Worm (Caenorhabditis elegans): ENCODE measurements around the gene msp-3.

msp-3 gene

ce11 chrII:4739984-4740462 is 46.1 kb downstream of the msp-3 start, which contains the start of gene eas-1 (continued):
- TF ChIP-seq snpc-4 (tag; optimal IDR thresholded peaks at IDR 0.05) (peak; percentile 72), ama-1 (optimal IDR thresholded peaks at IDR 0.05) (no peak), pha-4 (tag; optimal IDR thresholded peaks at IDR 0.05) (no peak), tbx-2 (tag; optimal IDR thresholded peaks at IDR 0.05) (peak; percentile 3), mdl-1 (tag; optimal IDR thresholded peaks at IDR 0.05) (peak; percentile 53), mml-1 (tag; optimal IDR thresholded peaks at IDR 0.05) (no peak), elt-3 (tag; optimal IDR thresholded peaks at IDR 0.05) (no peak), fos-1 (tag; optimal IDR thresholded peaks at IDR 0.05) (no peak), elt-2 (tag; optimal IDR thresholded peaks at IDR 0.05) (peak; percentile 62)

ce11 chrII:4737348-4737747 is 48.7 kb downstream of the msp-3 start, which contains the start of gene ctsa-1.1:
ctsa-1.1 (plus strand) TSS chrII:4737648.
- TF ChIP-seq sea-2 (GFP tag; optimal IDR thresholded peaks at IDR 0.05): no peak
- no peak for TF ChIP-seq nhr-25 (tag; optimal IDR thresholded peaks at IDR 0.05)
- TF ChIP-seq nhr-23 (tag; optimal IDR thresholded peaks at IDR 0.05): no peak
- TF ChIP-seq nhr-77 (tag; optimal IDR thresholded peaks at IDR 0.05): no peak
- no peak for TF ChIP-seq unc-62 (GFP tag; optimal IDR thresholded peaks at IDR 0.05)
- TF ChIP-seq jun-1 (tag; optimal IDR thresholded peaks at IDR 0.05): no peak
- TF ChIP-seq elt-3 (tag; optimal IDR thresholded peaks at IDR 0.05): no peak
- TF ChIP-seq tbx-2 (tag; optimal IDR thresholded peaks at IDR 0.05): no peak
- no peak for TF ChIP-seq skn-1 (tag; optimal IDR thresholded peaks at IDR 0.05)
- no peak for TF ChIP-seq ztf-11 (tag; optimal IDR thresholded peaks at IDR 0.05)
- TF ChIP-seq ceh-16 (tag; optimal IDR thresholded peaks at IDR 0.05): no peak
- no peak for TF ChIP-seq nhr-67 (tag; optimal IDR thresholded peaks at IDR 0.05)
- no peak for TF ChIP-seq ceh-9 (tag; optimal IDR thresholded peaks at IDR 0.05)
- no peak for TF ChIP-seq R02D3.7 (tag; optimal IDR thresholded peaks at IDR 0.05)
- no peak for TF ChIP-seq mdl-1 (tag; optimal IDR thresholded peaks at IDR 0.05)
- no peak for TF ChIP-seq zag-1 (tag; optimal IDR thresholded peaks at IDR 0.05)
- TF ChIP-seq lin-39 (tag; optimal IDR thresholded peaks at IDR 0.05): no peak
- TF ChIP-seq mml-1 (tag; optimal IDR thresholded peaks at IDR 0.05): no peak
- no peak for TF ChIP-seq ceh-82 (tag; optimal IDR thresholded peaks at IDR 0.05)
- TF ChIP-seq lsy-12 (tag; optimal IDR thresholded peaks at IDR 0.05): no peak

- TF ChIP-seq nhr-23 (tag; optimal IDR thresholded peaks at IDR 0.05): no peak
- TF ChIP-seq nfya-1 (tag; optimal IDR thresholded peaks at IDR 0.05; ENCODE audit: insufficient read depth): no peak
- TF ChIP-seq lin-39 (tag; optimal IDR thresholded peaks at IDR 0.05): no peak
- TF ChIP-seq mml-1 (tag; optimal IDR thresholded peaks at IDR 0.05): no peak
- TF ChIP-seq unc-39 (tag; optimal IDR thresholded peaks at IDR 0.05): no peak
- TF ChIP-seq hmg-11 (tag; optimal IDR thresholded peaks at IDR 0.05): no peak
- TF ChIP-seq pqm-1 (tag; optimal IDR thresholded peaks at IDR 0.05): no peak
- no peak for TF ChIP-seq nhr-12 (tag; optimal IDR thresholded peaks at IDR 0.05)
- TF ChIP-seq tbx-2 (tag; optimal IDR thresholded peaks at IDR 0.05): no peak
- TF ChIP-seq nhr-76 (tag; optimal IDR thresholded peaks at IDR 0.05): no peak
- TF ChIP-seq ztf-4 (tag; optimal IDR thresholded peaks at IDR 0.05): no peak
- TF ChIP-seq egl-27 (tag; optimal IDR thresholded peaks at IDR 0.05): no peak
- no peak for TF ChIP-seq nhr-25 (tag; optimal IDR thresholded peaks at IDR 0.05)
- no peak for TF ChIP-seq unc-62 (GFP tag; optimal IDR thresholded peaks at IDR 0.05)
- TF ChIP-seq lsy-12 (tag; optimal IDR thresholded peaks at IDR 0.05): no peak
- TF ChIP-seq nhr-11 (tag; optimal IDR thresholded peaks at IDR 0.05): no peak
- TF ChIP-seq elt-3 (tag; optimal IDR thresholded peaks at IDR 0.05): no peak
- TF ChIP-seq mdl-1 (tag; optimal IDR thresholded peaks at IDR 0.05): no peak
Observed at ce11 chrII:4736585-4736984, 49.5 kb downstream of the msp-3 start.

All from whole organism, L3 larva.